Worm (Caenorhabditis elegans) whole organism, L4 larva: ENCODE measurements around the gene M106.8.

Experiments used
- Y5F2A.4 ChIP-seq: fragments of 200-800 bp; sonication (Bioruptor generic); optimal IDR thresholded peaks from 2 replicates; lab custom pipeline; 2018; ENCODE audit warnings: mild to moderate bottlenecking, missing genetic modification characterization, missing compliant biosample characterization
- daf-12 ChIP-seq: fragments of 150-350 bp; optimal IDR thresholded peaks from 2 replicates; lab custom pipeline; 2014; ENCODE audit warnings: missing biosample characterization, missing genetic modification reagents, missing genetic modification characterization
- daf-8 ChIP-seq: fragments of 200-800 bp; sonication (Bioruptor generic); IDR thresholded peaks from 2 replicates; pipeline ENCODE4 v1.3.6; 2022; ENCODE audit warnings: missing genetic modification characterization, missing compliant biosample characterization
- egl-27 ChIP-seq: sonication (generic microtip); optimal IDR thresholded peaks from 3 replicates; lab custom pipeline; 2017; ENCODE audit warnings: missing biosample characterization, missing genetic modification reagents, missing genetic modification characterization
- lir-3 ChIP-seq: sonication (generic microtip); optimal IDR thresholded peaks from 2 replicates; lab custom pipeline; 2016; ENCODE audit warnings: mild to moderate bottlenecking, missing genetic modification characterization, missing compliant biosample characterization
- unc-130 ChIP-seq: sonication (generic microtip); optimal IDR thresholded peaks from 2 replicates; lab custom pipeline; 2016; ENCODE audit warnings: missing genetic modification reagents, missing genetic modification characterization, missing compliant biosample characterization
- zag-1 ChIP-seq: fragments of 150-350 bp; optimal IDR thresholded peaks from 2 replicates; lab custom pipeline; 2014; ENCODE audit warnings: missing biosample characterization, missing genetic modification characterization
- zfp-2 ChIP-seq: sonication (generic microtip); optimal IDR thresholded peaks from 2 replicates; lab custom pipeline; 2016; ENCODE audit warnings: mild to moderate bottlenecking, missing genetic modification characterization, missing compliant biosample characterization

DNA sequence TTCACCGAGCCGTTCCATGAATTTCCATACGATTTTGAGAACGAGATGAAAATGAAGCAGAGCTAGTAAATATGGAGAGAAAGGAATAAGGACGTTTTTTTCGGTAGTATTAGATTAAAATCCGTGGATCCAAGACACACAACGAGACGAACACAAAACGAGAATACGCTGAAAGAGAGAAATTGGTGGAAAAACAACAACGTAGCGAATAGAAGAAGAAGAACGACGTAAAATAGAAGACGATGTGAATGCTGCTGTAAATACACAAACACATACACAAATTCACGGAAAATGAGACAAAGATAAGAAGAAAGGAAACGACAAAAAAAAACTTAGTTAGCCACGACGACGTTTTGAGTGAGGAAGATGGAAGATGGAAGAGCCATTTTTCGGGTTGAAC is 8.7 kb downstream of the M106.8 start:
- TF ChIP-seq unc-130 (GFP tag; lab: Kevin White, UChicago) (no peak), egl-27 (no peak), daf-8 (GFP tag; lab: Robert Waterston, UW) (no peak), zfp-2 (no peak), daf-12 (tag; lab: Kevin White, UChicago) (no peak), zag-1 (tag; lab: Kevin White, UChicago) (no peak), Y5F2A.4 (no peak), lir-3 (tag; lab: Kevin White, UChicago) (no peak)
